Worm (Caenorhabditis elegans) whole organism, midembryonic: Measurements from ENCODE around the gene T19D2.3.

Source experiments
- med-1 ChIP-seq: sonication (generic microtip); optimal IDR thresholded peaks from 2 replicates; lab custom pipeline; 2017; ENCODE audit warnings: missing genetic modification characterization, mild to moderate bottlenecking, missing compliant biosample characterization, antibody characterized with exemption, missing genetic modification reagents; ENCODE audit not compliant: insufficient read depth
- ztf-23 ChIP-seq: fragments of 200-800 bp; sonication (Bioruptor generic); IDR thresholded peaks from 2 replicates; pipeline ENCODE4 v1.3.6; 2022; ENCODE audit warnings: missing genetic modification reagents, missing genetic modification characterization, missing compliant biosample characterization

DNA sequence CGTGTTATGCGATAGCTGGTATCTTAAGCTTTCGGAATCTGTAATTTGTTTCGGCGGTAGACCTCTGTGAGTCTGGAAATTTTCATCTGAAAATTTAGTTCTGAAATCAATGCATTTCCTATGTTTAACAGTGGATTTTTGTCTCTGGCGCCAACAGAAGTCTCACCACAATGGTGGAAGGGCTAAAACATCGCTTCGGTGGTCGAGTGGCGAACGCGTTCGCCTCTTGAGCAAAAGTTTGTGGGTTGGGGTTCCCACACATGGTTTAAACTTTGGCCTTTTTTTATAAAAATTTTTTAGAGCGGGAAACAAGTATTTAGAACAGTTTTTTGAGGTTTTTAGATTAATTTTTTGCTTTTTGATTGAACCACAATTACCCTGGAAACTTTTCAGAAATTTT is 10.7 kb downstream of the T19D2.3 start:
- TF ChIP-seq med-1 (GFP tag; lab: Kevin White, UChicago), result no peak
- no peak for TF ChIP-seq ztf-23
